Worm (Caenorhabditis elegans) whole organism, L1 larva: ENCODE measurements around the gene F54H12.7.

Experiments
- C16A3.4 ChIP-seq: fragments of 150-350 bp; optimal IDR thresholded peaks from 2 replicates; lab custom pipeline; 2014; ENCODE audit warnings: missing biosample characterization, missing genetic modification characterization
- C34B4.2 ChIP-seq: sonication (generic microtip); optimal IDR thresholded peaks from 2 replicates; lab custom pipeline; 2017; ENCODE audit warnings: mild to moderate bottlenecking, missing genetic modification characterization, missing compliant biosample characterization
- F16B12.6 ChIP-seq: fragments of 150-350 bp; optimal IDR thresholded peaks from 2 replicates; lab custom pipeline; 2014; ENCODE audit warnings: missing biosample characterization, missing genetic modification characterization
- Y116A8C.19 ChIP-seq: sonication (generic microtip); optimal IDR thresholded peaks from 2 replicates; lab custom pipeline; 2016; ENCODE audit warnings: missing compliant biosample characterization, missing genetic modification characterization, borderline replicate concordance
- alr-1 ChIP-seq: fragments of 200-800 bp; sonication (Bioruptor generic); optimal IDR thresholded peaks from 2 replicates; lab custom pipeline; 2018; ENCODE audit warnings: borderline replicate concordance, mild to moderate bottlenecking, missing genetic modification characterization, missing compliant biosample characterization
- ama-1 ChIP-seq: fragments of 150-350 bp; optimal IDR thresholded peaks from 2 replicates; lab custom pipeline; 2014
- blmp-1 ChIP-seq: fragments of 150-350 bp; optimal IDR thresholded peaks from 2 replicates; lab custom pipeline; 2014; ENCODE audit warnings: missing biosample characterization, missing genetic modification characterization
- ceh-63 ChIP-seq: fragments of 200-800 bp; sonication (Bioruptor generic); optimal IDR thresholded peaks from 2 replicates; lab custom pipeline; 2018; ENCODE audit warnings: mild to moderate bottlenecking, missing genetic modification characterization, missing compliant biosample characterization
- ceh-82 ChIP-seq, 3 experiments: fragments of 150-350 bp in 1 of 3; sonication (generic microtip) in 2 of 3; optimal IDR thresholded peaks; 2 replicates each; lab custom pipeline; 2014 to 2017; ENCODE audit warnings: missing biosample characterization in 3 of 3, missing genetic modification characterization in 3 of 3
- ceh-88 ChIP-seq: fragments of 200-800 bp; sonication (Bioruptor generic); IDR thresholded peaks from 2 replicates; pipeline ENCODE4 v1.3.6; 2022; ENCODE audit warnings: missing genetic modification characterization, missing compliant biosample characterization
- ces-1 ChIP-seq: fragments of 150-350 bp; optimal IDR thresholded peaks from 2 replicates; lab custom pipeline; 2014; ENCODE audit warnings: missing biosample characterization, missing genetic modification reagents, missing genetic modification characterization
- dpl-1 ChIP-seq, 3 experiments: fragments of 150-350 bp in 2 of 3; sonication (generic microtip) in 1 of 3; optimal IDR thresholded peaks; 2 replicates each; lab custom pipeline; 2014 to 2017; ENCODE audit warnings: missing biosample characterization in 3 of 3, missing genetic modification characterization in 3 of 3, missing genetic modification reagents in 3 of 3
- dsc-1 ChIP-seq: sonication (generic microtip); optimal IDR thresholded peaks from 2 replicates; lab custom pipeline; 2016; ENCODE audit warnings: mild to moderate bottlenecking, missing genetic modification characterization, missing compliant biosample characterization
- efl-1 ChIP-seq, 4 experiments: fragments of 150-350 bp; optimal IDR thresholded peaks in 3 of 4; peaks in 1 of 4; 1 replicate in 1 of 4; 2 replicates in 3 of 4; lab custom pipeline; 2014; ENCODE audit warnings: missing biosample characterization in 2 of 4, missing genetic modification characterization in 2 of 4, missing genetic modification reagents in 2 of 4
- efl-3 ChIP-seq: fragments of 200-800 bp; sonication (Bioruptor generic); optimal IDR thresholded peaks from 2 replicates; lab custom pipeline; 2018; ENCODE audit warnings: mild to moderate bottlenecking, missing genetic modification characterization, missing compliant biosample characterization
- egl-27 ChIP-seq, 2 experiments: fragments of 150-350 bp in 1 of 2; sonication (generic microtip); optimal IDR thresholded peaks; 3 replicates each; lab custom pipeline; 2017 to 2018; ENCODE audit warnings: missing biosample characterization in 2 of 2, missing genetic modification characterization in 2 of 2, missing genetic modification reagents in 2 of 2
- elt-2 ChIP-seq: sonication (generic microtip); optimal IDR thresholded peaks from 2 replicates; lab custom pipeline; 2016; ENCODE audit warnings: missing genetic modification characterization, mild to moderate bottlenecking, inconsistent platforms, missing compliant biosample characterization, missing genetic modification reagents
- ets-5 ChIP-seq: fragments of 200-800 bp; sonication (Bioruptor generic); IDR thresholded peaks from 2 replicates; pipeline ENCODE4 v1.3.6; 2022; ENCODE audit warnings: missing genetic modification characterization, missing compliant biosample characterization
- fkh-10 ChIP-seq: sonication (generic microtip); optimal IDR thresholded peaks from 2 replicates; lab custom pipeline; 2017; ENCODE audit warnings: missing biosample characterization, missing genetic modification reagents, missing genetic modification characterization
- fkh-8 ChIP-seq: sonication (generic microtip); optimal IDR thresholded peaks from 2 replicates; lab custom pipeline; 2016; ENCODE audit warnings: mild to moderate bottlenecking, missing genetic modification characterization, missing compliant biosample characterization
- grh-1 ChIP-seq: fragments of 200-800 bp; sonication (Bioruptor generic); IDR thresholded peaks from 2 replicates; pipeline ENCODE4 v1.3.6; 2022; ENCODE audit warnings: missing genetic modification reagents, missing genetic modification characterization, missing compliant biosample characterization
- hlh-4 ChIP-seq: sonication (generic microtip); optimal IDR thresholded peaks from 2 replicates; lab custom pipeline; 2016; ENCODE audit warnings: mild to moderate bottlenecking, missing genetic modification characterization, missing compliant biosample characterization
- lin-14 ChIP-seq: fragments of 200-800 bp; sonication (Bioruptor generic); optimal IDR thresholded peaks from 2 replicates; lab custom pipeline; 2018; ENCODE audit warnings: mild to moderate bottlenecking, missing genetic modification characterization, moderate library complexity, missing compliant biosample characterization
- lin-35 ChIP-seq, 2 experiments: fragments of 150-350 bp; optimal IDR thresholded peaks; 2 replicates each; lab custom pipeline; 2014; ENCODE audit warnings: missing biosample characterization in 2 of 2, missing genetic modification characterization in 2 of 2, missing genetic modification reagents in 2 of 2
- lsy-2 ChIP-seq, 2 experiments: fragments of 150-350 bp; optimal IDR thresholded peaks; 2 replicates each; lab custom pipeline; 2014; ENCODE audit warnings: missing biosample characterization in 2 of 2, missing genetic modification characterization in 2 of 2
- mab-9 ChIP-seq: fragments of 200-800 bp; sonication (Bioruptor generic); IDR thresholded peaks from 2 replicates; pipeline ENCODE4 v1.3.6; 2022; ENCODE audit warnings: missing genetic modification reagents, missing genetic modification characterization, missing compliant biosample characterization
- mef-2 ChIP-seq: fragments of 150-350 bp; optimal IDR thresholded peaks from 2 replicates; lab custom pipeline; 2014; ENCODE audit warnings: missing biosample characterization, missing genetic modification characterization
- mep-1 ChIP-seq: fragments of 150-350 bp; optimal IDR thresholded peaks from 2 replicates; lab custom pipeline; 2014; ENCODE audit warnings: missing biosample characterization, missing genetic modification characterization
- nhr-11 ChIP-seq: fragments of 150-350 bp; optimal IDR thresholded peaks from 2 replicates; lab custom pipeline; 2014; ENCODE audit warnings: missing biosample characterization, missing genetic modification characterization
- nhr-19 ChIP-seq: fragments of 200-800 bp; sonication (Bioruptor generic); conservative IDR thresholded peaks from 2 replicates; pipeline ENCODE4 v1.3.6; 2022; ENCODE audit warnings: missing genetic modification characterization, missing compliant biosample characterization
- nhr-20 ChIP-seq: sonication (generic microtip); optimal IDR thresholded peaks from 2 replicates; lab custom pipeline; 2016; ENCODE audit warnings: mild to moderate bottlenecking, missing genetic modification characterization, missing compliant biosample characterization
- nhr-47 ChIP-seq: sonication (generic microtip); optimal IDR thresholded peaks from 2 replicates; lab custom pipeline; 2016; ENCODE audit warnings: mild to moderate bottlenecking, missing genetic modification characterization, moderate library complexity, missing compliant biosample characterization
- nhr-71 ChIP-seq: sonication (generic microtip); optimal IDR thresholded peaks from 2 replicates; lab custom pipeline; 2016; ENCODE audit warnings: mild to moderate bottlenecking, missing genetic modification characterization, moderate library complexity, missing compliant biosample characterization
- pag-3 ChIP-seq: sonication (generic microtip); optimal IDR thresholded peaks from 2 replicates; lab custom pipeline; 2017; ENCODE audit warnings: missing genetic modification characterization, mild to moderate bottlenecking, missing compliant biosample characterization, antibody characterized with exemption, borderline replicate concordance; ENCODE audit not compliant: insufficient read depth
- rnt-1 ChIP-seq: sonication (generic microtip); optimal IDR thresholded peaks from 2 replicates; lab custom pipeline; 2016; ENCODE audit warnings: mild to moderate bottlenecking, missing genetic modification characterization, moderate library complexity, missing compliant biosample characterization
- snu-23 ChIP-seq: sonication (generic microtip); optimal IDR thresholded peaks from 2 replicates; lab custom pipeline; 2016; ENCODE audit warnings: missing genetic modification characterization, missing compliant biosample characterization
- sptf-1 ChIP-seq: fragments of 150-350 bp; optimal IDR thresholded peaks from 2 replicates; lab custom pipeline; 2014; ENCODE audit warnings: missing biosample characterization, missing genetic modification characterization
- sup-37 ChIP-seq: fragments of 200-800 bp; sonication (Bioruptor generic); optimal IDR thresholded peaks from 2 replicates; lab custom pipeline; 2018; ENCODE audit warnings: mild to moderate bottlenecking, missing genetic modification characterization, missing compliant biosample characterization
- swsn-7 ChIP-seq: sonication (generic microtip); optimal IDR thresholded peaks from 2 replicates; lab custom pipeline; 2016; ENCODE audit warnings: missing genetic modification characterization, missing compliant biosample characterization
- unc-30 ChIP-seq: sonication (generic microtip); optimal IDR thresholded peaks from 2 replicates; lab custom pipeline; 2017; ENCODE audit warnings: missing biosample characterization, missing genetic modification characterization
- unc-98 ChIP-seq: fragments of 200-800 bp; sonication (Bioruptor generic); IDR thresholded peaks from 2 replicates; pipeline ENCODE4 v1.3.6; 2022; ENCODE audit warnings: missing genetic modification characterization, missing compliant biosample characterization
- vab-15 ChIP-seq: sonication (generic microtip); optimal IDR thresholded peaks from 2 replicates; lab custom pipeline; 2017; ENCODE audit warnings: missing genotype, mild to moderate bottlenecking, missing genetic modification characterization, missing compliant biosample characterization
- zip-4 ChIP-seq: fragments of 200-800 bp; sonication (Bioruptor generic); optimal IDR thresholded peaks from 2 replicates; lab custom pipeline; 2018; ENCODE audit warnings: mild to moderate bottlenecking, missing genetic modification characterization, moderate library complexity, missing compliant biosample characterization

The F54H12.7 gene

ce11 chrIII:7952077-7952765, 16.9 kb upstream of the F54H12.7 start, which contains the start of gene C29E4.15 (continued):
- TF ChIP-seq dpl-1 (GFP tag; optimal IDR thresholded peaks at IDR 0.05; lab: Kevin White, UChicago), result peak; percentile 79 to 92 (median 84)
- TF ChIP-seq mef-2 (tag; lab: Kevin White, UChicago), result no peak

ce11 chrIII:7953208-7953607, 15.9 kb upstream of the F54H12.7 start, which contains the start of gene let-754:
let-754 (minus strand) TSS chrIII:7953308.
- TF ChIP-seq nhr-20 (tag; lab: Kevin White, UChicago) (no peak), ama-1 (lab: Kevin White, UChicago) (no peak), egl-27 (tag; optimal IDR thresholded peaks at IDR 0.05; lab: Kevin White, UChicago) (no peak), ceh-88 (no peak), hlh-4 (no peak), unc-98 (GFP tag; lab: Robert Waterston, UW) (no peak), dsc-1 (tag; lab: Kevin White, UChicago) (no peak), rnt-1 (no peak), ces-1 (GFP tag; lab: Kevin White, UChicago) (no peak), unc-30 (tag; lab: Kevin White, UChicago) (no peak), ceh-82 (tag; optimal IDR thresholded peaks at IDR 0.05; lab: Kevin White, UChicago) (no peak), ceh-63 (no peak), pag-3 (tag; lab: Kevin White, UChicago) (no peak), efl-1 (optimal IDR thresholded peaks at IDR 0.05; lab: Kevin White, UChicago) (no peak), efl-1 (GFP tag; optimal IDR thresholded peaks at IDR 0.05 in 1 of 2; lab: Kevin White, UChicago) (no peak), blmp-1 (no peak), C16A3.4 (tag; lab: Kevin White, UChicago) (no peak), Y116A8C.19 (no peak), nhr-47 (tag; lab: Kevin White, UChicago) (no peak)

ce11 chrIII:7956965-7957364, 12.2 kb upstream of the F54H12.7 start, which contains the start of gene C29E4.9:
C29E4.9 (minus strand) TSS chrIII:7957065.
- TF ChIP-seq unc-30 (tag; lab: Kevin White, UChicago) (no peak), F16B12.6 (no peak), efl-1 (optimal IDR thresholded peaks at IDR 0.05; lab: Kevin White, UChicago) (no peak), efl-1 (GFP tag; optimal IDR thresholded peaks at IDR 0.05 in 1 of 2; lab: Kevin White, UChicago) (peak in 1 of 2 experiments; percentile 43), sptf-1 (tag; lab: Kevin White, UChicago) (no peak), lsy-2 (tag; optimal IDR thresholded peaks at IDR 0.05; lab: Kevin White, UChicago) (no peak), nhr-19 (no peak), C34B4.2 (tag; lab: Kevin White, UChicago) (no peak), unc-98 (GFP tag; lab: Robert Waterston, UW) (no peak)

- TF ChIP-seq vab-15 (tag; lab: Kevin White, UChicago) (no peak), elt-2 (tag; lab: Kevin White, UChicago) (no peak), lin-14 (GFP tag; lab: Kevin White, UChicago) (no peak), blmp-1 (peak; percentile 2), efl-1 (optimal IDR thresholded peaks at IDR 0.05; lab: Kevin White, UChicago) (peak; percentile 48 to 62), efl-1 (GFP tag; optimal IDR thresholded peaks at IDR 0.05 in 1 of 2; lab: Kevin White, UChicago) (peak in 1 of 2 experiments; percentile 83), nhr-71 (peak; percentile 31), lin-35 (GFP tag; optimal IDR thresholded peaks at IDR 0.05; lab: Kevin White, UChicago) (peak in 1 of 2 experiments; percentile 13), nhr-11 (no peak), grh-1 (GFP tag; lab: Robert Waterston, UW) (no peak), hlh-4 (no peak), nhr-20 (tag; lab: Kevin White, UChicago) (no peak), mep-1 (tag; lab: Kevin White, UChicago) (peak; percentile 28), dpl-1 (GFP tag; optimal IDR thresholded peaks at IDR 0.05; lab: Kevin White, UChicago) (peak in 1 of 3 experiments; percentile 39), mab-9 (no peak), fkh-8 (tag; lab: Kevin White, UChicago) (no peak), zip-4 (GFP tag; lab: Kevin White, UChicago) (no peak), efl-3 (GFP tag; lab: Kevin White, UChicago) (no peak), lsy-2 (tag; optimal IDR thresholded peaks at IDR 0.05; lab: Kevin White, UChicago) (peak; percentile 0 to 34), snu-23 (GFP tag; lab: Kevin White, UChicago) (peak; percentile 41), fkh-10 (GFP tag; lab: Kevin White, UChicago) (no peak), nhr-19 (no peak), swsn-7 (peak; percentile 11), sup-37 (GFP tag; lab: Kevin White, UChicago) (no peak), alr-1 (tag; lab: Kevin White, UChicago) (no peak), ets-5 (no peak), rnt-1 (no peak)
These were observed 11.1 kb upstream of the F54H12.7 start, which contains the start of gene C29E4.11 for ce11 chrIII:7958085-7958484. C29E4.11 (minus strand) TSS chrIII:7958114.
